Worm (Caenorhabditis elegans) whole organism, L4 larva: ENCODE measurements around the gene cnx-1.

ENCODE experiments used
- D1046.2 ChIP-seq: fragments of 200-800 bp; sonication (Bioruptor generic); IDR thresholded peaks from 2 replicates; pipeline ENCODE4 v1.3.6; 2022; ENCODE audit warnings: missing genetic modification characterization, missing compliant biosample characterization
- F10B5.3 ChIP-seq: sonication (generic microtip); optimal IDR thresholded peaks from 2 replicates; lab custom pipeline; 2016; ENCODE audit warnings: mild to moderate bottlenecking, missing genetic modification characterization, missing compliant biosample characterization
- F26F4.8 ChIP-seq: fragments of 200-800 bp; sonication (Bioruptor generic); conservative IDR thresholded peaks from 2 replicates; pipeline ENCODE4 v1.3.6; 2022; ENCODE audit warnings: missing genetic modification characterization, missing compliant biosample characterization
- F37D6.2 ChIP-seq: sonication (generic microtip); optimal IDR thresholded peaks from 2 replicates; lab custom pipeline; 2016; ENCODE audit warnings: mild to moderate bottlenecking, missing genetic modification characterization, missing compliant biosample characterization
- T20F7.1 ChIP-seq: fragments of 200-800 bp; sonication (Bioruptor generic); optimal IDR thresholded peaks from 2 replicates; lab custom pipeline; 2018; ENCODE audit warnings: mild to moderate bottlenecking, missing genetic modification characterization, missing compliant biosample characterization
- T26A8.4 ChIP-seq: fragments of 200-800 bp; sonication (Bioruptor generic); IDR thresholded peaks from 2 replicates; pipeline ENCODE4 v1.3.6; 2022; ENCODE audit warnings: missing genetic modification characterization, missing compliant biosample characterization
- ZK337.2 ChIP-seq: fragments of 200-800 bp; sonication (Bioruptor generic); IDR thresholded peaks from 2 replicates; pipeline ENCODE4 v1.3.6; 2022; ENCODE audit warnings: missing genetic modification reagents, missing genetic modification characterization, missing compliant biosample characterization
- ZK546.5 ChIP-seq, 2 experiments: sonication (generic microtip); optimal IDR thresholded peaks; 2 replicates each; lab custom pipeline; 2017; ENCODE audit warnings: missing biosample characterization in 2 of 2, missing genetic modification characterization in 2 of 2
- aha-1 ChIP-seq: fragments of 150-350 bp; peaks from one replicate; lab custom pipeline; 2014; ENCODE audit warnings: missing biosample characterization, missing genetic modification characterization
- aly-2 ChIP-seq: sonication (generic microtip); optimal IDR thresholded peaks from 2 replicates; lab custom pipeline; 2018; ENCODE audit warnings: missing biosample characterization, missing genetic modification characterization
- ama-1 ChIP-seq: fragments of 150-350 bp; optimal IDR thresholded peaks from 2 replicates; lab custom pipeline; 2014; ENCODE audit warnings: inconsistent platforms, mixed read lengths
- arid-1 ChIP-seq: fragments of 200-800 bp; sonication (Bioruptor generic); conservative IDR thresholded peaks from 2 replicates; pipeline ENCODE4 v1.3.6; 2022; ENCODE audit warnings: missing genetic modification reagents, missing genetic modification characterization, missing compliant biosample characterization
- attf-4 ChIP-seq: sonication (generic microtip); optimal IDR thresholded peaks from 3 replicates; lab custom pipeline; 2017; ENCODE audit warnings: missing biosample characterization, missing genetic modification characterization
- ceh-20 ChIP-seq: fragments of 200-800 bp; sonication (Bioruptor generic); IDR thresholded peaks from 2 replicates; pipeline ENCODE4 v1.3.6; 2022; ENCODE audit warnings: missing genetic modification reagents, missing genetic modification characterization, missing compliant biosample characterization
- ceh-32 ChIP-seq: sonication (generic microtip); optimal IDR thresholded peaks from 2 replicates; lab custom pipeline; 2016; ENCODE audit warnings: mild to moderate bottlenecking, missing genetic modification characterization, missing compliant biosample characterization; ENCODE audit not compliant: poor library complexity
- ces-1 ChIP-seq: fragments of 150-350 bp; sonication (generic microtip); optimal IDR thresholded peaks from 4 replicates; lab custom pipeline; 2014; ENCODE audit warnings: missing biosample characterization, missing genetic modification reagents, missing genetic modification characterization
- ctbp-1 ChIP-seq: fragments of 200-800 bp; sonication (Bioruptor generic); IDR thresholded peaks from 2 replicates; pipeline ENCODE4 v1.3.6; 2022; ENCODE audit warnings: missing genetic modification reagents, missing genetic modification characterization, missing compliant biosample characterization
- daf-19 ChIP-seq: fragments of 200-800 bp; sonication (Bioruptor generic); conservative IDR thresholded peaks from 2 replicates; pipeline ENCODE4 v1.3.6; 2022; ENCODE audit warnings: missing genetic modification characterization, missing compliant biosample characterization
- dmd-9 ChIP-seq: fragments of 200-800 bp; sonication (Bioruptor generic); IDR thresholded peaks from 2 replicates; pipeline ENCODE4 v1.3.6; 2022; ENCODE audit warnings: missing genetic modification reagents, missing genetic modification characterization, missing compliant biosample characterization
- duxl-1 ChIP-seq: sonication (generic microtip); optimal IDR thresholded peaks from 2 replicates; lab custom pipeline; 2016; ENCODE audit warnings: mild to moderate bottlenecking, missing genetic modification characterization, moderate library complexity, missing compliant biosample characterization; ENCODE audit not compliant: poor library complexity
- dve-1 ChIP-seq: sonication (generic microtip); optimal IDR thresholded peaks from 2 replicates; lab custom pipeline; 2017; ENCODE audit warnings: antibody characterized with exemption, mild to moderate bottlenecking, missing genetic modification characterization, missing compliant biosample characterization; ENCODE audit not compliant: insufficient read depth
- egl-43 ChIP-seq: fragments of 200-800 bp; sonication (Bioruptor generic); IDR thresholded peaks from 2 replicates; pipeline ENCODE4 v1.3.6; 2022; ENCODE audit warnings: missing genetic modification reagents, missing genetic modification characterization, missing compliant biosample characterization
- fos-1 ChIP-seq: fragments of 150-350 bp; optimal IDR thresholded peaks from 2 replicates; lab custom pipeline; 2014; ENCODE audit warnings: missing biosample characterization, missing genetic modification characterization
- hif-1 ChIP-seq, 2 experiments: sonication (generic microtip); optimal IDR thresholded peaks; 2 replicates each; lab custom pipeline; 2016 to 2017; ENCODE audit warnings: missing compliant biosample characterization in 2 of 2, missing genetic modification characterization in 2 of 2, missing genetic modification reagents in 2 of 2, missing genotype in 2 of 2, mild to moderate bottlenecking in 1 of 2
- hmg-1.1 ChIP-seq: fragments of 200-800 bp; sonication (Bioruptor generic); IDR thresholded peaks from 2 replicates; pipeline ENCODE4 v1.3.6; 2022; ENCODE audit warnings: missing genetic modification reagents, missing genetic modification characterization, missing compliant biosample characterization
- jun-1 ChIP-seq: fragments of 150-350 bp; optimal IDR thresholded peaks from 2 replicates; lab custom pipeline; 2014; ENCODE audit warnings: missing biosample characterization, missing genetic modification reagents, missing genetic modification characterization
- lin-29 ChIP-seq: fragments of 200-800 bp; sonication (Bioruptor generic); IDR thresholded peaks from 2 replicates; pipeline ENCODE4 v1.3.6; 2022; ENCODE audit warnings: missing genetic modification reagents, missing genetic modification characterization, missing compliant biosample characterization
- lin-38 ChIP-seq: fragments of 200-800 bp; sonication (Bioruptor generic); IDR thresholded peaks from 2 replicates; pipeline ENCODE4 v1.3.6; 2022; ENCODE audit warnings: missing genetic modification reagents, missing genetic modification characterization, missing compliant biosample characterization
- lin-39 ChIP-seq: fragments of 150-350 bp; optimal IDR thresholded peaks from 2 replicates; lab custom pipeline; 2014; ENCODE audit warnings: missing biosample characterization, missing genetic modification reagents, missing genetic modification characterization
- mdt-29 ChIP-seq: fragments of 200-800 bp; sonication (Bioruptor generic); IDR thresholded peaks from 2 replicates; pipeline ENCODE4 v1.3.6; 2022; ENCODE audit warnings: missing genetic modification reagents, missing genetic modification characterization, missing compliant biosample characterization
- mxl-2 ChIP-seq: fragments of 200-800 bp; sonication (Bioruptor generic); conservative IDR thresholded peaks from 2 replicates; pipeline ENCODE4 v1.3.6; 2022; ENCODE audit warnings: missing genetic modification reagents, missing genetic modification characterization, missing compliant biosample characterization
- mxl-3 ChIP-seq: fragments of 200-800 bp; sonication (Bioruptor generic); optimal IDR thresholded peaks from 2 replicates; lab custom pipeline; 2018; ENCODE audit warnings: mild to moderate bottlenecking, missing genetic modification characterization, missing compliant biosample characterization
- nhr-10 ChIP-seq: fragments of 150-350 bp; optimal IDR thresholded peaks from 2 replicates; lab custom pipeline; 2014; ENCODE audit warnings: missing biosample characterization, missing genetic modification characterization
- nhr-102 ChIP-seq: sonication (generic microtip); optimal IDR thresholded peaks from 2 replicates; lab custom pipeline; 2016; ENCODE audit warnings: mild to moderate bottlenecking, missing genetic modification characterization, moderate library complexity, missing compliant biosample characterization
- nhr-237 ChIP-seq: sonication (generic microtip); optimal IDR thresholded peaks from 2 replicates; lab custom pipeline; 2017; ENCODE audit warnings: missing biosample characterization, missing genetic modification characterization
- nhr-28 ChIP-seq: fragments of 150-350 bp; optimal IDR thresholded peaks from 2 replicates; lab custom pipeline; 2014; ENCODE audit warnings: missing biosample characterization, missing genetic modification characterization
- nhr-41 ChIP-seq: fragments of 200-800 bp; sonication (Bioruptor generic); IDR thresholded peaks from 2 replicates; pipeline ENCODE4 v1.3.6; 2022; ENCODE audit warnings: missing genetic modification reagents, missing genetic modification characterization, missing compliant biosample characterization
- nhr-42 ChIP-seq: fragments of 200-800 bp; sonication (Bioruptor generic); IDR thresholded peaks from 2 replicates; pipeline ENCODE4 v1.3.6; 2022; ENCODE audit warnings: missing genetic modification characterization, missing compliant biosample characterization
- nhr-48 ChIP-seq: sonication (generic microtip); optimal IDR thresholded peaks from 2 replicates; lab custom pipeline; 2016; ENCODE audit warnings: mild to moderate bottlenecking, missing genetic modification characterization, missing compliant biosample characterization
- nhr-76 ChIP-seq: fragments of 150-350 bp; optimal IDR thresholded peaks from 2 replicates; lab custom pipeline; 2014; ENCODE audit warnings: missing biosample characterization, missing genetic modification characterization
- pha-4 ChIP-seq, 2 experiments: fragments of 150-350 bp in 1 of 2; fragments of 200-800 bp in 1 of 2; sonication (Bioruptor generic) in 1 of 2; IDR thresholded peaks in 1 of 2; optimal IDR thresholded peaks in 1 of 2; 2 replicates each; pipeline versions ENCODE4 v1.3.6 to Lab custom; 2014 to 2022; ENCODE audit warnings: missing genetic modification characterization in 2 of 2, missing genetic modification reagents in 2 of 2, missing biosample characterization in 1 of 2, missing compliant biosample characterization in 1 of 2
- php-3 ChIP-seq: fragments of 200-800 bp; sonication (Bioruptor generic); IDR thresholded peaks from 2 replicates; pipeline ENCODE4 v1.3.6; 2022; ENCODE audit warnings: missing genetic modification reagents, missing genetic modification characterization, missing compliant biosample characterization
- rbr-2 ChIP-seq: sonication (generic microtip); optimal IDR thresholded peaks from 2 replicates; lab custom pipeline; 2016; ENCODE audit warnings: missing genotype, missing genetic modification characterization, missing compliant biosample characterization
- saeg-2 ChIP-seq: fragments of 200-800 bp; sonication (Bioruptor generic); IDR thresholded peaks from 2 replicates; pipeline ENCODE4 v1.3.6; 2022; ENCODE audit warnings: missing genetic modification reagents, missing genetic modification characterization, missing compliant biosample characterization
- sdz-12 ChIP-seq: fragments of 200-800 bp; sonication (Bioruptor generic); optimal IDR thresholded peaks from 2 replicates; lab custom pipeline; 2018; ENCODE audit warnings: mild to moderate bottlenecking, missing genetic modification characterization, missing compliant biosample characterization
- snpc-1.2 ChIP-seq: fragments of 200-800 bp; sonication (Bioruptor generic); IDR thresholded peaks from 2 replicates; pipeline ENCODE4 v1.3.6; 2022; ENCODE audit warnings: missing genetic modification reagents, missing genetic modification characterization, missing compliant biosample characterization
- unc-130 ChIP-seq: sonication (generic microtip); optimal IDR thresholded peaks from 2 replicates; lab custom pipeline; 2016; ENCODE audit warnings: missing genetic modification reagents, missing genetic modification characterization, missing compliant biosample characterization
- unc-62 ChIP-seq, 3 experiments: fragments of 150-350 bp in 1 of 3; sonication (generic microtip); optimal IDR thresholded peaks in 2 of 3; peaks in 1 of 3; 1 replicate in 1 of 3; 2 replicates in 2 of 3; lab custom pipeline; 2014 to 2017; ENCODE audit warnings: missing biosample characterization in 3 of 3, missing genetic modification characterization in 3 of 3, missing genetic modification reagents in 3 of 3, missing genotype in 1 of 3
- zip-11 ChIP-seq: fragments of 200-800 bp; sonication (Bioruptor generic); IDR thresholded peaks from 2 replicates; pipeline ENCODE4 v1.3.6; 2022; ENCODE audit warnings: missing genetic modification characterization, missing compliant biosample characterization

Gene cnx-1

DNA sequence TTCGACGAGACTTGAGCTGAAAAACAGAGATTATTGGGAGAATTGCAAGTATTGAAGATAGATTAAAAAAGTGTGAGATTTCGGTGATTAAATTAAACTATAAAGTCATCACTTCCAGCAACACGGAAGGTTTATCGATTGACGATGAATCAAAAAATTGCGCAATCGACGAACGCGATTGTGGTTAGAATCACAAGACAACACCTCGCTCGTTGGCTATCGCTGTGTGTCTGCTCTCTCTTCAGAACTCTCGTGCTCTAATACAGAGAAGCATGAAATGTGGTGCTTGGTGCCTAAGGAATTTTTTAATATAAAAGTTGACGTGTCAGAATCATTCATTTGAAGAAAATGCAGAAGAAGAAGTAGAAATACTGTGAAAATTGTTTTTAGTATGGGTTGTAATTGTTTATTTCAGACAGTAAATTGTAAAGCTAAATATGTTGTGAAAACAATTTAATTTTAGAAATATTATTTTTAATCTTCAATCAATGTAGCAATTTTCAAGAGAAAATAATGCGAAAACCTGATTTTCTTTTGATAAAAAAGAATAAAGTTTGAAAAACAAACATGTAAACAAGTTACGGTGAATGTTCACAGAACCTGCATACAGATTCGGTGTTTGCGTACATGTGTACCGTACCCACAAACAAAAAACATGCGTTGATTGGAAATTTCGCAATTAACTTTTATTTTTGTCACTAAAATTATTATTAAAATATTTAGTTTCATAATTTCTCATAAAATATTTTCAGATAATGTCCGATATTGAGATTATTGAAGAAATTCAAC lies 10.4 kb upstream of the cnx-1 start, which contains the start of the genes ZK632.10 and ZK632.11:
TSS of gene ZK632.10 (minus strand) at position 560 of the 789 bp plus-strand sequence.
TSS of gene ZK632.11 (plus strand) at position 753 of the 789 bp plus-strand sequence.
- TF ChIP-seq zip-11 (GFP tag; lab: Robert Waterston, UW): no peak
- TF ChIP-seq dve-1: peak; percentile 44
- no peak for TF ChIP-seq F37D6.2
- no peak for TF ChIP-seq duxl-1
- TF ChIP-seq T20F7.1 (GFP tag; lab: Kevin White, UChicago): peak; percentile 32
- no peak for TF ChIP-seq dmd-9
- no peak for TF ChIP-seq T26A8.4 (GFP tag; lab: Robert Waterston, UW)
- no peak for TF ChIP-seq saeg-2
- TF ChIP-seq ZK546.5 (tag; optimal IDR thresholded peaks at IDR 0.05; lab: Kevin White, UChicago): no peak
- TF ChIP-seq php-3: no peak
- TF ChIP-seq egl-43: no peak
- TF ChIP-seq daf-19 (GFP tag; lab: Robert Waterston, UW): no peak
- TF ChIP-seq ceh-32 (tag; lab: Kevin White, UChicago): no peak
- TF ChIP-seq jun-1 (tag; lab: Kevin White, UChicago): no peak
- TF ChIP-seq pha-4 (GFP tag; IDR thresholded peaks at IDR 0.05; lab: Robert Waterston, UW): no peak
- peak; percentile 87 for TF ChIP-seq pha-4 (tag; optimal IDR thresholded peaks at IDR 0.05; lab: Kevin White, UChicago)
- TF ChIP-seq mxl-2 (GFP tag; lab: Robert Waterston, UW): no peak
- no peak for TF ChIP-seq nhr-41
- 0 out of 2 replicates have a peak, but pooled peaks have one; percentile 28 for TF ChIP-seq ctbp-1 (GFP tag; lab: Robert Waterston, UW)
- no peak for TF ChIP-seq ceh-20 (GFP tag; lab: Robert Waterston, UW)
- TF ChIP-seq hmg-1.1: no peak
- TF ChIP-seq attf-4 (tag; lab: Kevin White, UChicago): no peak
- no peak for TF ChIP-seq nhr-10 (tag; lab: Kevin White, UChicago)
- no peak for TF ChIP-seq F10B5.3 (tag; lab: Kevin White, UChicago)
- TF ChIP-seq aly-2: no peak
- TF ChIP-seq mdt-29 (GFP tag; lab: Robert Waterston, UW): no peak
- no peak for TF ChIP-seq nhr-28 (tag; lab: Kevin White, UChicago)
- TF ChIP-seq arid-1 (GFP tag; lab: Robert Waterston, UW): no peak
- no peak for TF ChIP-seq snpc-1.2 (GFP tag; lab: Robert Waterston, UW)
- TF ChIP-seq F26F4.8 (GFP tag; lab: Robert Waterston, UW): no peak
- TF ChIP-seq nhr-76 (tag; lab: Kevin White, UChicago): no peak
- no peak for TF ChIP-seq lin-39 (tag; lab: Kevin White, UChicago)
- TF ChIP-seq fos-1 (tag; lab: Kevin White, UChicago): no peak
- TF ChIP-seq sdz-12 (GFP tag; lab: Kevin White, UChicago): no peak
- no peak for TF ChIP-seq lin-29
- no peak for TF ChIP-seq hif-1 (tag; optimal IDR thresholded peaks at IDR 0.05; lab: Kevin White, UChicago)
- no peak for TF ChIP-seq ama-1 (lab: Kevin White, UChicago)
- peak in 1 of 2 experiments; percentile 74 for TF ChIP-seq unc-62 (GFP tag; optimal IDR thresholded peaks at IDR 0.05 in 1 of 2; lab: Kevin White, UChicago)
- TF ChIP-seq unc-62 (tag; optimal IDR thresholded peaks at IDR 0.05; lab: Kevin White, UChicago): no peak
- no peak for TF ChIP-seq nhr-42
- no peak for TF ChIP-seq nhr-102
- TF ChIP-seq ZK337.2: no peak
- no peak for TF ChIP-seq nhr-48 (tag; lab: Kevin White, UChicago)
- no peak for TF ChIP-seq nhr-237 (tag; lab: Kevin White, UChicago)
- peak; percentile 6 for TF ChIP-seq rbr-2 (tag; lab: Kevin White, UChicago)
- TF ChIP-seq unc-130: peak; percentile 56
- TF ChIP-seq aha-1 (tag; lab: Kevin White, UChicago): no peak
- TF ChIP-seq D1046.2 (GFP tag; lab: Robert Waterston, UW): no peak
- TF ChIP-seq ces-1 (GFP tag; lab: Kevin White, UChicago): no peak
- TF ChIP-seq mxl-3 (GFP tag; lab: Kevin White, UChicago): no peak
- peak; percentile 34 for TF ChIP-seq lin-38
